Worm (Caenorhabditis elegans) whole organism, L1 larva: Measurements from ENCODE around the gene M02D8.5.
A peak's percentile ranks its signal among the peaks of the same experiment; 100 is the strongest.

Experiments used
- C04F5.9 ChIP-seq: sonication (generic microtip); optimal IDR thresholded peaks from 2 replicates; lab custom pipeline; 2016; ENCODE audit warnings: missing genetic modification characterization, missing compliant biosample characterization
- C16A3.4 ChIP-seq: fragments of 150-350 bp; optimal IDR thresholded peaks from 2 replicates; lab custom pipeline; 2014; ENCODE audit warnings: missing biosample characterization, missing genetic modification characterization
- C34B4.2 ChIP-seq: sonication (generic microtip); optimal IDR thresholded peaks from 2 replicates; lab custom pipeline; 2017; ENCODE audit warnings: mild to moderate bottlenecking, missing genetic modification characterization, missing compliant biosample characterization
- aha-1 ChIP-seq: fragments of 150-350 bp; optimal IDR thresholded peaks from 2 replicates; lab custom pipeline; 2014; ENCODE audit warnings: missing biosample characterization, missing genetic modification characterization
- alr-1 ChIP-seq: fragments of 200-800 bp; sonication (Bioruptor generic); optimal IDR thresholded peaks from 2 replicates; lab custom pipeline; 2018; ENCODE audit warnings: borderline replicate concordance, mild to moderate bottlenecking, missing genetic modification characterization, missing compliant biosample characterization
- ama-1 ChIP-seq: fragments of 150-350 bp; optimal IDR thresholded peaks from 2 replicates; lab custom pipeline; 2014
- blmp-1 ChIP-seq: fragments of 150-350 bp; optimal IDR thresholded peaks from 2 replicates; lab custom pipeline; 2014; ENCODE audit warnings: missing biosample characterization, missing genetic modification characterization
- ceh-63 ChIP-seq: fragments of 200-800 bp; sonication (Bioruptor generic); optimal IDR thresholded peaks from 2 replicates; lab custom pipeline; 2018; ENCODE audit warnings: mild to moderate bottlenecking, missing genetic modification characterization, missing compliant biosample characterization
- ceh-8 ChIP-seq: fragments of 200-800 bp; sonication (Bioruptor generic); optimal IDR thresholded peaks from 2 replicates; lab custom pipeline; 2018; ENCODE audit warnings: mild to moderate bottlenecking, missing genetic modification characterization, moderate library complexity, missing compliant biosample characterization
- ceh-88 ChIP-seq: fragments of 200-800 bp; sonication (Bioruptor generic); IDR thresholded peaks from 2 replicates; pipeline ENCODE4 v1.3.6; 2022; ENCODE audit warnings: missing genetic modification characterization, missing compliant biosample characterization
- dpl-1 ChIP-seq, 3 experiments: fragments of 150-350 bp in 2 of 3; sonication (generic microtip) in 1 of 3; optimal IDR thresholded peaks; 2 replicates each; lab custom pipeline; 2014 to 2017; ENCODE audit warnings: missing biosample characterization in 3 of 3, missing genetic modification characterization in 3 of 3, missing genetic modification reagents in 3 of 3
- dsc-1 ChIP-seq: sonication (generic microtip); optimal IDR thresholded peaks from 2 replicates; lab custom pipeline; 2016; ENCODE audit warnings: mild to moderate bottlenecking, missing genetic modification characterization, missing compliant biosample characterization
- egl-27 ChIP-seq, 2 experiments: fragments of 150-350 bp in 1 of 2; sonication (generic microtip); optimal IDR thresholded peaks; 3 replicates each; lab custom pipeline; 2017 to 2018; ENCODE audit warnings: missing biosample characterization in 2 of 2, missing genetic modification characterization in 2 of 2, missing genetic modification reagents in 2 of 2
- fkh-10 ChIP-seq: sonication (generic microtip); optimal IDR thresholded peaks from 2 replicates; lab custom pipeline; 2017; ENCODE audit warnings: missing biosample characterization, missing genetic modification reagents, missing genetic modification characterization
- fkh-8 ChIP-seq: sonication (generic microtip); optimal IDR thresholded peaks from 2 replicates; lab custom pipeline; 2016; ENCODE audit warnings: mild to moderate bottlenecking, missing genetic modification characterization, missing compliant biosample characterization
- grh-1 ChIP-seq: fragments of 200-800 bp; sonication (Bioruptor generic); IDR thresholded peaks from 2 replicates; pipeline ENCODE4 v1.3.6; 2022; ENCODE audit warnings: missing genetic modification reagents, missing genetic modification characterization, missing compliant biosample characterization
- hlh-17 ChIP-seq: fragments of 200-800 bp; sonication (Bioruptor generic); optimal IDR thresholded peaks from 2 replicates; lab custom pipeline; 2018; ENCODE audit warnings: missing genetic modification characterization, mild to moderate bottlenecking, missing compliant biosample characterization, moderate library complexity, borderline replicate concordance
- hpl-2 ChIP-seq: fragments of 150-350 bp; optimal IDR thresholded peaks from 2 replicates; lab custom pipeline; 2014; ENCODE audit warnings: missing biosample characterization, missing genetic modification reagents, missing genetic modification characterization
- irx-1 ChIP-seq: sonication (generic microtip); optimal IDR thresholded peaks from 2 replicates; lab custom pipeline; 2016; ENCODE audit warnings: missing genetic modification characterization, missing compliant biosample characterization
- jun-1 ChIP-seq: fragments of 150-350 bp; optimal IDR thresholded peaks from 2 replicates; lab custom pipeline; 2014; ENCODE audit warnings: missing biosample characterization, missing genetic modification reagents, missing genetic modification characterization
- lin-13 ChIP-seq: fragments of 150-350 bp; optimal IDR thresholded peaks from 2 replicates; lab custom pipeline; 2014; ENCODE audit warnings: missing biosample characterization, missing genetic modification reagents, missing genetic modification characterization
- lin-14 ChIP-seq: fragments of 200-800 bp; sonication (Bioruptor generic); optimal IDR thresholded peaks from 2 replicates; lab custom pipeline; 2018; ENCODE audit warnings: mild to moderate bottlenecking, missing genetic modification characterization, moderate library complexity, missing compliant biosample characterization
- lin-15B ChIP-seq: fragments of 150-350 bp; sonication (generic microtip); optimal IDR thresholded peaks from 3 replicates; lab custom pipeline; 2014; ENCODE audit warnings: missing biosample characterization, missing genetic modification characterization
- lin-39 ChIP-seq: fragments of 150-350 bp; optimal IDR thresholded peaks from 2 replicates; lab custom pipeline; 2014; ENCODE audit warnings: missing biosample characterization, missing genetic modification reagents, missing genetic modification characterization
- lsy-2 ChIP-seq, 2 experiments: fragments of 150-350 bp; optimal IDR thresholded peaks; 2 replicates each; lab custom pipeline; 2014; ENCODE audit warnings: missing biosample characterization in 2 of 2, missing genetic modification characterization in 2 of 2
- mab-9 ChIP-seq: fragments of 200-800 bp; sonication (Bioruptor generic); IDR thresholded peaks from 2 replicates; pipeline ENCODE4 v1.3.6; 2022; ENCODE audit warnings: missing genetic modification reagents, missing genetic modification characterization, missing compliant biosample characterization
- nhr-12 ChIP-seq: sonication (generic microtip); optimal IDR thresholded peaks from 2 replicates; lab custom pipeline; 2017; ENCODE audit warnings: missing biosample characterization, missing genetic modification characterization
- nhr-20 ChIP-seq: sonication (generic microtip); optimal IDR thresholded peaks from 2 replicates; lab custom pipeline; 2016; ENCODE audit warnings: mild to moderate bottlenecking, missing genetic modification characterization, missing compliant biosample characterization
- nhr-28 ChIP-seq: fragments of 150-350 bp; optimal IDR thresholded peaks from 2 replicates; lab custom pipeline; 2014; ENCODE audit warnings: missing biosample characterization, missing genetic modification characterization
- nhr-47 ChIP-seq: sonication (generic microtip); optimal IDR thresholded peaks from 2 replicates; lab custom pipeline; 2016; ENCODE audit warnings: mild to moderate bottlenecking, missing genetic modification characterization, moderate library complexity, missing compliant biosample characterization
- nhr-71 ChIP-seq: sonication (generic microtip); optimal IDR thresholded peaks from 2 replicates; lab custom pipeline; 2016; ENCODE audit warnings: mild to moderate bottlenecking, missing genetic modification characterization, moderate library complexity, missing compliant biosample characterization
- nhr-76 ChIP-seq: sonication (generic microtip); optimal IDR thresholded peaks from 2 replicates; lab custom pipeline; 2017; ENCODE audit warnings: missing biosample characterization, missing genetic modification characterization
- nhr-90 ChIP-seq: sonication (generic microtip); optimal IDR thresholded peaks from 2 replicates; lab custom pipeline; 2016; ENCODE audit warnings: mild to moderate bottlenecking, missing genetic modification characterization, missing compliant biosample characterization; ENCODE audit not compliant: poor library complexity
- pag-3 ChIP-seq: sonication (generic microtip); optimal IDR thresholded peaks from 2 replicates; lab custom pipeline; 2017; ENCODE audit warnings: missing genetic modification characterization, mild to moderate bottlenecking, missing compliant biosample characterization, antibody characterized with exemption, borderline replicate concordance; ENCODE audit not compliant: insufficient read depth
- pax-3 ChIP-seq: fragments of 200-800 bp; sonication (Bioruptor generic); optimal IDR thresholded peaks from 2 replicates; lab custom pipeline; 2018; ENCODE audit warnings: mild to moderate bottlenecking, missing genetic modification characterization, moderate library complexity, missing compliant biosample characterization
- rnt-1 ChIP-seq: sonication (generic microtip); optimal IDR thresholded peaks from 2 replicates; lab custom pipeline; 2016; ENCODE audit warnings: mild to moderate bottlenecking, missing genetic modification characterization, moderate library complexity, missing compliant biosample characterization
- skn-1 ChIP-seq: fragments of 150-350 bp; optimal IDR thresholded peaks from 2 replicates; lab custom pipeline; 2014; ENCODE audit warnings: missing biosample characterization, missing genetic modification characterization
- sptf-1 ChIP-seq: fragments of 150-350 bp; optimal IDR thresholded peaks from 2 replicates; lab custom pipeline; 2014; ENCODE audit warnings: missing biosample characterization, missing genetic modification characterization
- sup-37 ChIP-seq: fragments of 200-800 bp; sonication (Bioruptor generic); optimal IDR thresholded peaks from 2 replicates; lab custom pipeline; 2018; ENCODE audit warnings: mild to moderate bottlenecking, missing genetic modification characterization, missing compliant biosample characterization
- tbx-2 ChIP-seq: sonication (generic microtip); optimal IDR thresholded peaks from 2 replicates; lab custom pipeline; 2016; ENCODE audit warnings: missing genetic modification characterization, missing compliant biosample characterization
- tlp-1 ChIP-seq: fragments of 150-350 bp; optimal IDR thresholded peaks from 2 replicates; lab custom pipeline; 2014; ENCODE audit warnings: missing biosample characterization, missing genetic modification characterization
- unc-30 ChIP-seq: sonication (generic microtip); optimal IDR thresholded peaks from 2 replicates; lab custom pipeline; 2017; ENCODE audit warnings: missing biosample characterization, missing genetic modification characterization
- xbp-1 ChIP-seq: sonication (generic microtip); optimal IDR thresholded peaks from 2 replicates; lab custom pipeline; 2016; ENCODE audit warnings: missing genetic modification characterization, missing compliant biosample characterization
- ztf-4 ChIP-seq: fragments of 150-350 bp; optimal IDR thresholded peaks from 2 replicates; lab custom pipeline; 2014; ENCODE audit warnings: missing biosample characterization, missing genetic modification characterization

M02D8.5 gene

ce11 chrX:8800983-8801382 lies 39.6 kb upstream of the M02D8.5 start (continued):
- TF ChIP-seq skn-1 (tag; lab: Kevin White, UChicago) (no peak), fkh-8 (tag; lab: Kevin White, UChicago) (peak; percentile 18), nhr-20 (no peak)

- TF ChIP-seq nhr-71 (no peak), lsy-2 (tag; optimal IDR thresholded peaks at IDR 0.05; lab: Kevin White, UChicago) (no peak), xbp-1 (no peak), C34B4.2 (tag; lab: Kevin White, UChicago) (no peak), lin-14 (GFP tag; lab: Kevin White, UChicago) (no peak), dpl-1 (GFP tag; optimal IDR thresholded peaks at IDR 0.05; lab: Kevin White, UChicago) (no peak), lin-15B (no peak), alr-1 (no peak), nhr-90 (tag; lab: Kevin White, UChicago) (no peak), ama-1 (lab: Kevin White, UChicago) (no peak), ceh-8 (GFP tag; lab: Kevin White, UChicago) (no peak), ceh-88 (GFP tag; lab: Robert Waterston, UW) (no peak), hlh-17 (GFP tag; lab: Kevin White, UChicago) (no peak), fkh-10 (GFP tag; lab: Kevin White, UChicago) (no peak), lin-13 (GFP tag; lab: Kevin White, UChicago) (no peak)
These were observed 39.0 kb upstream of the M02D8.5 start for ce11 chrX:8800355-8800754.

ce11 chrX:8799925-8800324 lies 38.5 kb upstream of the M02D8.5 start:
- TF ChIP-seq lin-39 (tag; lab: Kevin White, UChicago) (no peak), rnt-1 (tag; lab: Kevin White, UChicago) (no peak), irx-1 (tag; lab: Kevin White, UChicago) (no peak), pag-3 (tag; lab: Kevin White, UChicago) (no peak), pax-3 (tag; lab: Kevin White, UChicago) (no peak), sptf-1 (tag; lab: Kevin White, UChicago) (no peak), grh-1 (GFP tag; lab: Robert Waterston, UW) (no peak), lin-14 (GFP tag; lab: Kevin White, UChicago) (peak; percentile 51), tlp-1 (no peak), hpl-2 (GFP tag; lab: Kevin White, UChicago) (no peak), ama-1 (lab: Kevin White, UChicago) (no peak), fkh-8 (tag; lab: Kevin White, UChicago) (peak; percentile 62), ceh-63 (no peak), mab-9 (GFP tag; lab: Robert Waterston, UW) (no peak), sup-37 (GFP tag; lab: Kevin White, UChicago) (no peak), tbx-2 (tag; lab: Kevin White, UChicago) (peak; percentile 13)

DNA sequence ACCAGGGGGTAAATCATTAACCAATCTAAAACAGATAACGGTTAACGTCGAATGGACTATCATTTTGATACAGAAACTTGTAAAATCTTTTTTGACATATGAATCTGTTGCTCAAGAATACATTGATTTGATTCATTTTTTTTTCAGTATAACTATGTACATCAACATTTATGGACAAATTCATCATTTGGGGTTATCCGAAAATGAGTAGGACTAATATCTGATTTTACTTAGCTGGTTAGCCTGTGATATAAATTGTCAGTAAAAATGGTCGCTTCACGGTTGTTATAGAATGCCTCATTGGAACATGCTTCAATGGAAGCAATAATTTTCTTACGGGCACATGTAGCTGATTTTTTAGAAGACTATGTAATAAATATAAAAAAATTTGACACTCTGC lies 36.3 kb upstream of the M02D8.5 start:
- TF ChIP-seq jun-1 (tag; lab: Kevin White, UChicago) (no peak), nhr-28 (tag; lab: Kevin White, UChicago) (no peak), hpl-2 (GFP tag; lab: Kevin White, UChicago) (no peak), nhr-76 (no peak), ceh-8 (GFP tag; lab: Kevin White, UChicago) (no peak), pag-3 (tag; lab: Kevin White, UChicago) (no peak), rnt-1 (tag; lab: Kevin White, UChicago) (no peak), C16A3.4 (tag; lab: Kevin White, UChicago) (no peak), lin-13 (GFP tag; lab: Kevin White, UChicago) (no peak), nhr-47 (tag; lab: Kevin White, UChicago) (no peak), ztf-4 (tag; lab: Kevin White, UChicago) (no peak), unc-30 (no peak), aha-1 (no peak), dsc-1 (tag; lab: Kevin White, UChicago) (no peak), C04F5.9 (tag; lab: Kevin White, UChicago) (no peak), blmp-1 (tag; lab: Kevin White, UChicago) (no peak), egl-27 (tag; optimal IDR thresholded peaks at IDR 0.05; lab: Kevin White, UChicago) (no peak), nhr-12 (tag; lab: Kevin White, UChicago) (no peak), nhr-90 (tag; lab: Kevin White, UChicago) (no peak)
- TF ChIP-seq, all 84 proteins: peak for 0
